Worm (Caenorhabditis elegans): ENCODE data around the gene ced-11.

DNA sequence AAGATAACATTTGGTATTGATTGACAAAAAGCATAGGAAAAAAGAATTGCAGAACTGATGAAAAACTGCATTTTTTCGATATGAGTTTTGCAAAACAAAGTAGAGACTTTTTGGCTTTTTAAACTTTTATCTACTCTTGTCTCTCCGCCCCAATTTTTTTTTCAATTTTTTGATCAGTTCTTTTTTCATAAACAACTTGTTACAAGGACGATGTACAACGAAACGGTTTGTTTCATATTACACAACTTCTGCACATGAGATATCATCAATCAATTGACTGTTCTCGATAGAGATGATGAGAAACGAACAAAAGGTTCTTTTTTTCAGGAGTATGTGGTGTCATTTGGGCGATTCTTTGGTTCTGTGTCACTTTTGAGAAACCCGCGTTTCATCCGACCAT lies 19.2 kb downstream of the ced-11 start, which contains the start of gene ZK512.7:
- no peak for TF ChIP-seq him-1 (tag; optimal IDR thresholded peaks at IDR 0.05)
- TF ChIP-seq dao-5 (tag; optimal IDR thresholded peaks at IDR 0.05), result no peak
- TF ChIP-seq W03F9.2 (tag; optimal IDR thresholded peaks at IDR 0.05), result no peak

All from whole organism, L4/young adult.